Worm (Caenorhabditis elegans) whole organism, late embryonic: ENCODE measurements around the gene T04C12.1.

ENCODE experiments used
- lin-11 ChIP-seq: fragments of 200-800 bp; sonication (Bioruptor generic); optimal IDR thresholded peaks from 2 replicates; lab custom pipeline; 2018; ENCODE audit warnings: mild to moderate bottlenecking, missing genetic modification characterization, missing compliant biosample characterization
- tbx-2 ChIP-seq: sonication (generic microtip); optimal IDR thresholded peaks from 2 replicates; lab custom pipeline; 2016; ENCODE audit warnings: missing genetic modification characterization, missing compliant biosample characterization
- unc-55 ChIP-seq: sonication (generic microtip); optimal IDR thresholded peaks from 2 replicates; lab custom pipeline; 2017; ENCODE audit warnings: missing biosample characterization, missing genetic modification reagents, missing genetic modification characterization

ce11 chrV:11075209-11076027, 16.3 kb upstream of the T04C12.1 start:
- no peak for TF ChIP-seq tbx-2 (tag; lab: Kevin White, UChicago)
- TF ChIP-seq unc-55 (GFP tag; lab: Kevin White, UChicago) = no peak
- no peak for TF ChIP-seq lin-11
